Worm (Caenorhabditis elegans): Measurements from ENCODE around the gene F52C12.2.

DNA sequence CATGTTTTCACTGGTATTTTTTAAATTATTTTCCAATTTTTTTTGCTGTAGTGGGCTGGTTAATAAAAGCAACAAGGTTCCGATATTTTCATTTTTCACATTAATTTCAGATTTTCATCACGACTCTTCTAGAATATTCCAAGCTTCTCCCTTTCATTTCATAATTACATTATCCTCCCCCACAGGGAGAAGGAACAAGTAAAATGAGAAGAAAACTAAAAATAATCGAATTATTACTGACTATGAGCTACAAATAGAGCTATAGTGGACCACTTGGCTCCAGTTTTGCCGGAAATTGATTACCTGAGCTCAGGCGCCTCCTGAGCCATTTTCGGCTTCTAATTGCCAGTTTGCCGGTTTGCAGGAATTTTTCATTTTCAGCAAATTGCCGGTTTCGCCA lies 22.2 kb downstream of the F52C12.2 start:
- no peak for TF ChIP-seq F52B5.7 (tag; optimal IDR thresholded peaks at IDR 0.05)
- no peak for TF ChIP-seq rcor-1 (GFP tag; IDR thresholded peaks at IDR 0.05)
- no peak for TF ChIP-seq him-1 (tag; optimal IDR thresholded peaks at IDR 0.05)
- no peak for TF ChIP-seq tbx-9 (tag; optimal IDR thresholded peaks at IDR 0.05; ENCODE audit: borderline replicate concordance)
- no peak for TF ChIP-seq F57A8.1 (GFP tag; optimal IDR thresholded peaks at IDR 0.05)
- TF ChIP-seq pha-4 (tag; optimal IDR thresholded peaks at IDR 0.05): no peak
- TF ChIP-seq unc-62 (GFP tag; optimal IDR thresholded peaks at IDR 0.05): no peak
- no peak for TF ChIP-seq akir-1 (GFP tag; optimal IDR thresholded peaks at IDR 0.05)
- TF ChIP-seq ceh-100 (GFP tag; IDR thresholded peaks at IDR 0.05): no peak

All from whole organism, young adult.